Worm (Caenorhabditis elegans) whole organism, midembryonic: Measurements from ENCODE around the gene srh-130.

Experiments used
- T22C8.4 ChIP-seq: fragments of 200-800 bp; sonication (Bioruptor generic); IDR thresholded peaks from 2 replicates; pipeline ENCODE4 v1.3.6; 2022; ENCODE audit warnings: missing genetic modification characterization, missing compliant biosample characterization
- cog-1 ChIP-seq: sonication (generic microtip); optimal IDR thresholded peaks from 2 replicates; lab custom pipeline; 2016; ENCODE audit warnings: missing genetic modification characterization, missing compliant biosample characterization
- flt-1 ChIP-seq: fragments of 200-800 bp; sonication (Bioruptor generic); IDR thresholded peaks from 2 replicates; pipeline ENCODE4 v1.3.6; 2022; ENCODE audit warnings: missing genetic modification characterization, missing compliant biosample characterization
- klf-2 ChIP-seq: fragments of 200-800 bp; sonication (Bioruptor generic); conservative IDR thresholded peaks from 2 replicates; pipeline ENCODE4 v1.3.6; 2022; ENCODE audit warnings: missing genetic modification reagents, missing genetic modification characterization, missing compliant biosample characterization
- med-1 ChIP-seq: sonication (generic microtip); optimal IDR thresholded peaks from 2 replicates; lab custom pipeline; 2017; ENCODE audit warnings: missing genetic modification characterization, mild to moderate bottlenecking, missing compliant biosample characterization, antibody characterized with exemption, missing genetic modification reagents; ENCODE audit not compliant: insufficient read depth
- ref-1 ChIP-seq: fragments of 200-800 bp; sonication (Bioruptor generic); conservative IDR thresholded peaks from 2 replicates; pipeline ENCODE4 v1.3.6; 2022; ENCODE audit warnings: missing genetic modification reagents, missing genetic modification characterization, missing compliant biosample characterization
- tab-1 ChIP-seq: fragments of 200-800 bp; sonication (Bioruptor generic); IDR thresholded peaks from 2 replicates; pipeline ENCODE4 v1.3.6; 2022; ENCODE audit warnings: missing genetic modification characterization, missing compliant biosample characterization
- ztf-23 ChIP-seq: fragments of 200-800 bp; sonication (Bioruptor generic); IDR thresholded peaks from 2 replicates; pipeline ENCODE4 v1.3.6; 2022; ENCODE audit warnings: missing genetic modification reagents, missing genetic modification characterization, missing compliant biosample characterization
- ztf-29 ChIP-seq: fragments of 200-800 bp; sonication (Bioruptor generic); IDR thresholded peaks from 2 replicates; pipeline ENCODE4 v1.3.6; 2022; ENCODE audit warnings: missing genetic modification reagents, missing genetic modification characterization, missing compliant biosample characterization

Gene srh-130

ce11 chrV:5130018-5130417 is 21.0 kb upstream of the srh-130 start, which contains the start of gene F14F9.8:
Gene F14F9.8, plus strand, starts transcription at chrV:5130318.
- TF ChIP-seq ztf-23 (no peak), T22C8.4 (GFP tag; lab: Robert Waterston, UW) (no peak)

ce11 chrV:5131380-5131779 is 19.6 kb upstream of the srh-130 start:
- no peak for TF ChIP-seq T22C8.4 (GFP tag; lab: Robert Waterston, UW)
- no peak for TF ChIP-seq ref-1 (GFP tag; lab: Robert Waterston, UW)
- no peak for TF ChIP-seq flt-1 (GFP tag; lab: Robert Waterston, UW)
- no peak for TF ChIP-seq klf-2 (GFP tag; lab: Robert Waterston, UW)
- TF ChIP-seq tab-1 (GFP tag; lab: Robert Waterston, UW): no peak
- no peak for TF ChIP-seq ztf-29 (GFP tag; lab: Robert Waterston, UW)
- no peak for TF ChIP-seq ztf-23
- no peak for TF ChIP-seq cog-1 (tag; lab: Kevin White, UChicago)
- no peak for TF ChIP-seq med-1 (GFP tag; lab: Kevin White, UChicago)

- TF ChIP-seq cog-1 (tag; lab: Kevin White, UChicago): no peak
- TF ChIP-seq med-1 (GFP tag; lab: Kevin White, UChicago): no peak
- no peak for TF ChIP-seq T22C8.4 (GFP tag; lab: Robert Waterston, UW)
- no peak for TF ChIP-seq ztf-29 (GFP tag; lab: Robert Waterston, UW)
- TF ChIP-seq ref-1 (GFP tag; lab: Robert Waterston, UW): no peak
- TF ChIP-seq tab-1 (GFP tag; lab: Robert Waterston, UW): no peak
- no peak for TF ChIP-seq ztf-23
- no peak for TF ChIP-seq klf-2 (GFP tag; lab: Robert Waterston, UW)
- no peak for TF ChIP-seq flt-1 (GFP tag; lab: Robert Waterston, UW)
These were observed 18.5 kb upstream of the srh-130 start, which contains the start of gene F14F9.4 for ce11 chrV:5132441-5132840. Gene F14F9.4, plus strand, starts transcription at chrV:5132741.

ce11 chrV:5137919-5138318 is 13.1 kb upstream of the srh-130 start, which contains the start of gene F14F9.3:
Gene F14F9.3, plus strand, starts transcription at chrV:5138219.
- TF ChIP-seq T22C8.4 (GFP tag; lab: Robert Waterston, UW): no peak
- TF ChIP-seq cog-1 (tag; lab: Kevin White, UChicago): no peak
- no peak for TF ChIP-seq ztf-29 (GFP tag; lab: Robert Waterston, UW)
- TF ChIP-seq flt-1 (GFP tag; lab: Robert Waterston, UW): no peak
- TF ChIP-seq ref-1 (GFP tag; lab: Robert Waterston, UW): no peak
- TF ChIP-seq ztf-23: no peak
- TF ChIP-seq med-1 (GFP tag; lab: Kevin White, UChicago): no peak
- no peak for TF ChIP-seq tab-1 (GFP tag; lab: Robert Waterston, UW)
- TF ChIP-seq klf-2 (GFP tag; lab: Robert Waterston, UW): no peak

ce11 chrV:5143785-5144184 is 7.2 kb upstream of the srh-130 start, which contains the start of gene srh-129:
Gene srh-129, minus strand, starts transcription at chrV:5143885.
- TF ChIP-seq ref-1 (GFP tag; lab: Robert Waterston, UW) (no peak), med-1 (GFP tag; lab: Kevin White, UChicago) (no peak), flt-1 (GFP tag; lab: Robert Waterston, UW) (no peak), ztf-29 (GFP tag; lab: Robert Waterston, UW) (no peak), klf-2 (GFP tag; lab: Robert Waterston, UW) (no peak), ztf-23 (no peak), T22C8.4 (GFP tag; lab: Robert Waterston, UW) (no peak), cog-1 (tag; lab: Kevin White, UChicago) (no peak), tab-1 (GFP tag; lab: Robert Waterston, UW) (no peak)

ce11 chrV:5144541-5144940 is 6.4 kb upstream of the srh-130 start, which contains the start of gene F14F9.2:
Gene F14F9.2, plus strand, starts transcription at chrV:5144841.
- TF ChIP-seq cog-1 (tag; lab: Kevin White, UChicago) (no peak), ref-1 (GFP tag; lab: Robert Waterston, UW) (no peak), T22C8.4 (GFP tag; lab: Robert Waterston, UW) (no peak), klf-2 (GFP tag; lab: Robert Waterston, UW) (no peak), tab-1 (GFP tag; lab: Robert Waterston, UW) (no peak), ztf-29 (GFP tag; lab: Robert Waterston, UW) (no peak), med-1 (GFP tag; lab: Kevin White, UChicago) (no peak)

- TF ChIP-seq ztf-23 (no peak), ztf-29 (GFP tag; lab: Robert Waterston, UW) (no peak), klf-2 (GFP tag; lab: Robert Waterston, UW) (no peak)
These were observed 4.6 kb upstream of the srh-130 start, which contains the start of gene F14F9.6 for ce11 chrV:5146394-5146793. Gene F14F9.6, minus strand, starts transcription at chrV:5146494.

- no peak for TF ChIP-seq flt-1 (GFP tag; lab: Robert Waterston, UW)
- no peak for TF ChIP-seq med-1 (GFP tag; lab: Kevin White, UChicago)
- no peak for TF ChIP-seq ref-1 (GFP tag; lab: Robert Waterston, UW)
These were observed 4.5 kb downstream of the srh-130 start, which contains the start of gene srx-38 for ce11 chrV:5155516-5155915. Gene srx-38, minus strand, starts transcription at chrV:5155616.

- TF ChIP-seq klf-2 (GFP tag; lab: Robert Waterston, UW) (no peak), med-1 (GFP tag; lab: Kevin White, UChicago) (no peak), cog-1 (tag; lab: Kevin White, UChicago) (no peak), flt-1 (GFP tag; lab: Robert Waterston, UW) (no peak), ztf-23 (no peak), T22C8.4 (GFP tag; lab: Robert Waterston, UW) (no peak)
These were observed 6.7 kb downstream of the srh-130 start, which contains the start of gene srx-39 for ce11 chrV:5157660-5158059. Gene srx-39, minus strand, starts transcription at chrV:5157760.

- no peak for TF ChIP-seq ref-1 (GFP tag; lab: Robert Waterston, UW)
These were observed 7.3 kb downstream of the srh-130 start, which contains the start of gene abu-15 for ce11 chrV:5158302-5158701. Gene abu-15, plus strand, starts transcription at chrV:5158602.
